Worm (Caenorhabditis elegans) whole organism, midembryonic: Measurements from ENCODE around the gene srh-166.
"Not testable (repeated sequence)": the region's sequence is repeated elsewhere in the genome, so short reads cannot be mapped to it uniquely, and the experiment has no call there.

Experiments used
- T22C8.4 ChIP-seq: fragments of 200-800 bp; sonication (Bioruptor generic); IDR thresholded peaks from 2 replicates; pipeline ENCODE4 v1.3.6; 2022; ENCODE audit warnings: missing genetic modification characterization, missing compliant biosample characterization
- cog-1 ChIP-seq: sonication (generic microtip); optimal IDR thresholded peaks from 2 replicates; lab custom pipeline; 2016; ENCODE audit warnings: missing genetic modification characterization, missing compliant biosample characterization
- flt-1 ChIP-seq: fragments of 200-800 bp; sonication (Bioruptor generic); IDR thresholded peaks from 2 replicates; pipeline ENCODE4 v1.3.6; 2022; ENCODE audit warnings: missing genetic modification characterization, missing compliant biosample characterization
- klf-2 ChIP-seq: fragments of 200-800 bp; sonication (Bioruptor generic); conservative IDR thresholded peaks from 2 replicates; pipeline ENCODE4 v1.3.6; 2022; ENCODE audit warnings: missing genetic modification reagents, missing genetic modification characterization, missing compliant biosample characterization
- med-1 ChIP-seq: sonication (generic microtip); optimal IDR thresholded peaks from 2 replicates; lab custom pipeline; 2017; ENCODE audit warnings: missing genetic modification characterization, mild to moderate bottlenecking, missing compliant biosample characterization, antibody characterized with exemption, missing genetic modification reagents; ENCODE audit not compliant: insufficient read depth
- ref-1 ChIP-seq: fragments of 200-800 bp; sonication (Bioruptor generic); conservative IDR thresholded peaks from 2 replicates; pipeline ENCODE4 v1.3.6; 2022; ENCODE audit warnings: missing genetic modification reagents, missing genetic modification characterization, missing compliant biosample characterization
- tab-1 ChIP-seq: fragments of 200-800 bp; sonication (Bioruptor generic); IDR thresholded peaks from 2 replicates; pipeline ENCODE4 v1.3.6; 2022; ENCODE audit warnings: missing genetic modification characterization, missing compliant biosample characterization
- ztf-23 ChIP-seq: fragments of 200-800 bp; sonication (Bioruptor generic); IDR thresholded peaks from 2 replicates; pipeline ENCODE4 v1.3.6; 2022; ENCODE audit warnings: missing genetic modification reagents, missing genetic modification characterization, missing compliant biosample characterization
- ztf-29 ChIP-seq: fragments of 200-800 bp; sonication (Bioruptor generic); IDR thresholded peaks from 2 replicates; pipeline ENCODE4 v1.3.6; 2022; ENCODE audit warnings: missing genetic modification reagents, missing genetic modification characterization, missing compliant biosample characterization

Gene srh-166

ce11 chrV:20525816-20526459 is at the start of gene srh-166, which contains the start of gene Y38H6C.24:
srh-166 (minus strand) TSS chrV:20525866.
Y38H6C.24 (plus strand) TSS chrV:20526435.
- TF ChIP-seq ref-1 = no peak
- no peak for TF ChIP-seq klf-2
- TF ChIP-seq cog-1 = no peak
- TF ChIP-seq flt-1 (GFP tag; lab: Robert Waterston, UW) = no peak
- TF ChIP-seq med-1 = no peak
- TF ChIP-seq T22C8.4 (GFP tag; lab: Robert Waterston, UW) = no peak
- no peak for TF ChIP-seq ztf-23 (GFP tag; lab: Robert Waterston, UW)
- TF ChIP-seq ztf-29 (GFP tag; lab: Robert Waterston, UW) = no peak
- TF ChIP-seq tab-1 (GFP tag; lab: Robert Waterston, UW) = no peak

ce11 chrV:20574872-20575271 is 49.2 kb upstream of the srh-166 start:
- TF ChIP-seq ztf-23 (GFP tag; lab: Robert Waterston, UW) (no peak), cog-1 (no peak), klf-2 (no peak), med-1 (no peak), ztf-29 (GFP tag; lab: Robert Waterston, UW) (no peak), tab-1 (GFP tag; lab: Robert Waterston, UW) (no peak), flt-1 (GFP tag; lab: Robert Waterston, UW) (no peak)

- TF ChIP-seq ref-1 (no peak), T22C8.4 (GFP tag; lab: Robert Waterston, UW) (no peak), cog-1 (no peak), ztf-23 (GFP tag; lab: Robert Waterston, UW) (no peak), klf-2 (no peak), tab-1 (GFP tag; lab: Robert Waterston, UW) (no peak), med-1 (no peak), ztf-29 (GFP tag; lab: Robert Waterston, UW) (no peak), flt-1 (GFP tag; lab: Robert Waterston, UW) (no peak)
Observed at ce11 chrV:20574314-20574713, 48.6 kb upstream of the srh-166 start, which contains the start of gene clec-263. clec-263 (plus strand) TSS chrV:20574614.

ce11 chrV:20573392-20573791 is 47.7 kb upstream of the srh-166 start, which contains the start of gene F26F2.5:
F26F2.5 (plus strand) TSS chrV:20573692.
- no peak for TF ChIP-seq ref-1
- TF ChIP-seq klf-2 = no peak
- TF ChIP-seq med-1 = no peak
- TF ChIP-seq ztf-29 (GFP tag; lab: Robert Waterston, UW) = no peak
- no peak for TF ChIP-seq ztf-23 (GFP tag; lab: Robert Waterston, UW)
- TF ChIP-seq tab-1 (GFP tag; lab: Robert Waterston, UW) = no peak
- no peak for TF ChIP-seq flt-1 (GFP tag; lab: Robert Waterston, UW)
- TF ChIP-seq cog-1 = no peak

- TF ChIP-seq cog-1; ztf-29 (GFP tag; lab: Robert Waterston, UW); ref-1: not testable (repeated sequence)
Observed at ce11 chrV:20568995-20569394, 43.3 kb upstream of the srh-166 start, which contains the start of gene F26F2.4. F26F2.4 (plus strand) TSS chrV:20569295.

ce11 chrV:20566454-20566853 is 40.8 kb upstream of the srh-166 start, which contains the start of gene F26F2.3:
F26F2.3 (minus strand) TSS chrV:20566554.
- TF ChIP-seq klf-2 = no peak
- no peak for TF ChIP-seq tab-1 (GFP tag; lab: Robert Waterston, UW)
- no peak for TF ChIP-seq ztf-23 (GFP tag; lab: Robert Waterston, UW)
- TF ChIP-seq ref-1 = no peak
- TF ChIP-seq ztf-29 (GFP tag; lab: Robert Waterston, UW) = no peak
- no peak for TF ChIP-seq med-1
- no peak for TF ChIP-seq flt-1 (GFP tag; lab: Robert Waterston, UW)
- TF ChIP-seq T22C8.4 (GFP tag; lab: Robert Waterston, UW) = no peak
- no peak for TF ChIP-seq cog-1

ce11 chrV:20564054-20564453 is 38.4 kb upstream of the srh-166 start, which contains the start of gene F26F2.13:
F26F2.13 (plus strand) TSS chrV:20564354.
- not testable (repeated sequence) for TF ChIP-seq T22C8.4 (GFP tag; lab: Robert Waterston, UW); tab-1 (GFP tag; lab: Robert Waterston, UW); med-1

- TF ChIP-seq ztf-29 (GFP tag; lab: Robert Waterston, UW) = no peak
- no peak for TF ChIP-seq T22C8.4 (GFP tag; lab: Robert Waterston, UW)
- no peak for TF ChIP-seq klf-2
- TF ChIP-seq ref-1 = no peak
- no peak for TF ChIP-seq cog-1
- no peak for TF ChIP-seq med-1
Observed at ce11 chrV:20561795-20562194, 36.1 kb upstream of the srh-166 start, which contains the start of gene F26F2.1. F26F2.1 (minus strand) TSS chrV:20561895.

- TF ChIP-seq ztf-23 (GFP tag; lab: Robert Waterston, UW) (no peak), tab-1 (GFP tag; lab: Robert Waterston, UW) (no peak), flt-1 (GFP tag; lab: Robert Waterston, UW) (no peak), klf-2 (no peak), T22C8.4 (GFP tag; lab: Robert Waterston, UW) (no peak), med-1 (no peak), ztf-29 (GFP tag; lab: Robert Waterston, UW) (no peak)
Observed at ce11 chrV:20558270-20558669, 32.6 kb upstream of the srh-166 start, which contains the start of gene abf-4. abf-4 (minus strand) TSS chrV:20558370.

ce11 chrV:20556260-20556659 is 30.6 kb upstream of the srh-166 start, which contains the start of gene Y38H6C.23:
Y38H6C.23 (minus strand) TSS chrV:20556360.
- TF ChIP-seq med-1 = no peak
- TF ChIP-seq ztf-23 (GFP tag; lab: Robert Waterston, UW) = no peak
- TF ChIP-seq tab-1 (GFP tag; lab: Robert Waterston, UW) = no peak
- TF ChIP-seq ztf-29 (GFP tag; lab: Robert Waterston, UW) = no peak
- no peak for TF ChIP-seq T22C8.4 (GFP tag; lab: Robert Waterston, UW)
- no peak for TF ChIP-seq cog-1
- TF ChIP-seq ref-1 = no peak
- TF ChIP-seq flt-1 (GFP tag; lab: Robert Waterston, UW) = no peak
